Fruit fly (Drosophila melanogaster) whole organism, embryonic: Measurements from ENCODE around the gene CG42258.

Experiments used
- ATbp ChIP-seq: fragments of 200-800 bp; sonication (Bioruptor generic); optimal IDR thresholded peaks from 2 replicates; lab custom pipeline; 2017; ENCODE audit warnings: missing biosample characterization, mild to moderate bottlenecking, missing genetic modification characterization, missing genetic modification reagents
- Awh ChIP-seq: fragments of 200-800 bp; sonication (Bioruptor generic); IDR thresholded peaks from 2 replicates; pipeline ENCODE4, ENCODE4 v1.3.6; 2022; ENCODE audit warnings: missing biosample characterization, missing genetic modification characterization
- B-H1 ChIP-seq: fragments of 200-800 bp; sonication (Bioruptor generic); IDR thresholded peaks from 3 replicates; pipeline ENCODE4 v1.3.6; 2022; ENCODE audit warnings: missing biosample characterization, missing genetic modification characterization
- Blimp-1 ChIP-seq: fragments of 200-800 bp; sonication (Bioruptor generic); optimal IDR thresholded peaks from 3 replicates; lab custom pipeline; 2018; ENCODE audit warnings: missing biosample characterization, missing genetic modification characterization, mild to moderate bottlenecking, moderate library complexity, missing genetic modification reagents
- CG10565 ChIP-seq: fragments of 200-800 bp; sonication (Bioruptor generic); optimal IDR thresholded peaks from 3 replicates; lab custom pipeline; 2016; ENCODE audit warnings: missing biosample characterization, mild to moderate bottlenecking, missing genetic modification characterization
- CG10654 ChIP-seq: fragments of 200-800 bp; sonication (Bioruptor generic); optimal IDR thresholded peaks from 2 replicates; lab custom pipeline; 2016; ENCODE audit warnings: missing biosample characterization, missing genetic modification characterization
- CG10979 ChIP-seq: fragments of 200-800 bp; sonication (Bioruptor generic); optimal IDR thresholded peaks from 2 replicates; lab custom pipeline; 2018; ENCODE audit warnings: missing biosample characterization, mild to moderate bottlenecking, missing genetic modification characterization, moderate library complexity
- CG11398 ChIP-seq: fragments of 200-800 bp; sonication (Bioruptor generic); optimal IDR thresholded peaks from 2 replicates; lab custom pipeline; 2016; ENCODE audit warnings: missing biosample characterization, missing genetic modification characterization
- CG14860 ChIP-seq: fragments of 200-800 bp; sonication (Bioruptor generic); IDR thresholded peaks from 3 replicates; pipeline ENCODE4 v1.3.6; 2022; ENCODE audit warnings: missing biosample characterization, missing genetic modification characterization; ENCODE audit not compliant: partially characterized antibody
- CG17359 ChIP-seq: fragments of 200-800 bp; sonication (Bioruptor generic); optimal IDR thresholded peaks from 3 replicates; lab custom pipeline; 2018; ENCODE audit warnings: missing biosample characterization, mild to moderate bottlenecking, missing genetic modification characterization, moderate library complexity
- CG17568 ChIP-seq: fragments of 200-800 bp; sonication (Bioruptor generic); optimal IDR thresholded peaks from 2 replicates; lab custom pipeline; 2018; ENCODE audit warnings: missing biosample characterization, mild to moderate bottlenecking, missing genetic modification characterization, moderate library complexity
- CG18764 ChIP-seq: fragments of 200-800 bp; sonication (Bioruptor generic); optimal IDR thresholded peaks from 3 replicates; lab custom pipeline; 2016; ENCODE audit warnings: missing biosample characterization, missing genetic modification characterization
- CG2120 ChIP-seq: fragments of 200-800 bp; sonication (Bioruptor generic); optimal IDR thresholded peaks from 3 replicates; lab custom pipeline; 2016; ENCODE audit warnings: missing biosample characterization, missing genetic modification characterization
- CG2875 ChIP-seq: fragments of 200-800 bp; sonication (Bioruptor generic); optimal IDR thresholded peaks from 2 replicates; lab custom pipeline; 2017; ENCODE audit warnings: missing biosample characterization, mild to moderate bottlenecking, missing genetic modification characterization, missing genetic modification reagents
- CG30403 ChIP-seq: fragments of 200-800 bp; sonication (Bioruptor generic); optimal IDR thresholded peaks from 3 replicates; lab custom pipeline; 2016; ENCODE audit warnings: missing biosample characterization, missing genetic modification characterization
- CG32532 ChIP-seq: fragments of 200-800 bp; sonication (Bioruptor generic); IDR thresholded peaks from 2 replicates; pipeline ENCODE4 v1.3.6; 2022; ENCODE audit warnings: missing biosample characterization, missing genetic modification characterization
- CG3726 ChIP-seq: fragments of 200-800 bp; sonication (Bioruptor generic); IDR thresholded peaks from 3 replicates; pipeline ENCODE4, ENCODE4 v1.3.6; 2022; ENCODE audit warnings: missing biosample characterization, missing genetic modification characterization
- CG4820 ChIP-seq: fragments of 200-800 bp; sonication (Bioruptor generic); optimal IDR thresholded peaks from 3 replicates; lab custom pipeline; 2016; ENCODE audit warnings: missing biosample characterization, missing genetic modification characterization
- CG6791 ChIP-seq: fragments of 200-800 bp; sonication (Bioruptor generic); IDR thresholded peaks from 3 replicates; pipeline ENCODE4 v1.3.6; 2022; ENCODE audit warnings: missing biosample characterization, missing genetic modification characterization; ENCODE audit not compliant: partially characterized antibody
- CG9932 ChIP-seq: fragments of 200-800 bp; sonication (Bioruptor generic); IDR thresholded peaks from 2 replicates; pipeline ENCODE4 v1.3.6; 2022; ENCODE audit warnings: missing biosample characterization, missing genetic modification characterization
- CHES-1-like ChIP-seq: fragments of 200-800 bp; sonication (Bioruptor generic); optimal IDR thresholded peaks from 2 replicates; lab custom pipeline; 2016; ENCODE audit warnings: missing biosample characterization, missing genetic modification characterization
- Dbx ChIP-seq: fragments of 200-800 bp; sonication (Bioruptor generic); IDR thresholded peaks from 3 replicates; pipeline ENCODE4 v1.3.6; 2022; ENCODE audit warnings: missing biosample characterization, missing genetic modification characterization
- HLH54F ChIP-seq: fragments of 200-800 bp; sonication (Bioruptor generic); optimal IDR thresholded peaks from 3 replicates; lab custom pipeline; 2016; ENCODE audit warnings: missing biosample characterization, missing genetic modification characterization
- Hr78 ChIP-seq, 2 experiments: fragments of 200-800 bp in 1 of 2; fragments of >200 bp in 1 of 2; sonication (Bioruptor generic) in 1 of 2; optimal IDR thresholded peaks; 2 replicates each; lab custom pipeline; 2017 to 2019; ENCODE audit warnings: missing biosample characterization in 2 of 2, missing genetic modification characterization in 2 of 2, mild to moderate bottlenecking in 1 of 2, moderate library complexity in 1 of 2
- Max ChIP-seq: fragments of 200-800 bp; sonication (Bioruptor generic); optimal IDR thresholded peaks from 2 replicates; lab custom pipeline; 2016; ENCODE audit warnings: missing biosample characterization, mild to moderate bottlenecking, missing genetic modification characterization
- Sox102F ChIP-seq: fragments of 200-800 bp; sonication (Bioruptor generic); optimal IDR thresholded peaks from 2 replicates; lab custom pipeline; 2018; ENCODE audit warnings: missing biosample characterization, mild to moderate bottlenecking, missing genetic modification characterization, moderate library complexity
- Ssrp ChIP-seq: fragments of 200-800 bp; sonication (Bioruptor generic); optimal IDR thresholded peaks from 2 replicates; lab custom pipeline; 2018; ENCODE audit warnings: missing biosample characterization, mild to moderate bottlenecking, missing genetic modification characterization, moderate library complexity
- Taf1 ChIP-seq: fragments of 200-800 bp; sonication (Bioruptor generic); IDR thresholded peaks from 2 replicates; pipeline ENCODE4 v1.3.6; 2022; ENCODE audit warnings: missing biosample characterization, missing genetic modification characterization
- Xrp1 ChIP-seq: fragments of 200-800 bp; sonication (Bioruptor generic); IDR thresholded peaks from 2 replicates; pipeline ENCODE4 v1.3.6; 2022; ENCODE audit warnings: missing biosample characterization, missing genetic modification characterization
- bbx ChIP-seq: fragments of 200-800 bp; sonication (Bioruptor generic); IDR thresholded peaks from 2 replicates; pipeline ENCODE4 v1.3.6; 2022; ENCODE audit warnings: missing biosample characterization, missing genetic modification characterization; ENCODE audit not compliant: partially characterized antibody
- br ChIP-seq: fragments of >200 bp; optimal IDR thresholded peaks from 2 replicates; lab custom pipeline; 2017
- crp ChIP-seq, 2 experiments: fragments of 200-800 bp; sonication (Bioruptor generic); optimal IDR thresholded peaks; 2 replicates in 1 of 2; 3 replicates in 1 of 2; lab custom pipeline; 2017; ENCODE audit warnings: missing biosample characterization in 2 of 2, missing genetic modification characterization in 2 of 2, mild to moderate bottlenecking in 1 of 2, moderate library complexity in 1 of 2
- dmrt99B ChIP-seq: fragments of 200-800 bp; sonication (Bioruptor generic); optimal IDR thresholded peaks from 2 replicates; lab custom pipeline; 2018; ENCODE audit warnings: missing biosample characterization, mild to moderate bottlenecking, missing genetic modification characterization, moderate library complexity
- ems ChIP-seq: fragments of 200-800 bp; sonication (Bioruptor generic); optimal IDR thresholded peaks from 3 replicates; lab custom pipeline; 2016; ENCODE audit warnings: missing biosample characterization, missing genetic modification characterization
- lov ChIP-seq, 2 experiments: fragments of 200-800 bp in 1 of 2; fragments of >200 bp in 1 of 2; sonication (Bioruptor generic) in 1 of 2; IDR thresholded peaks in 1 of 2; optimal IDR thresholded peaks in 1 of 2; 2 replicates in 1 of 2; 3 replicates in 1 of 2; pipeline versions ENCODE4 v1.3.6 to Lab custom; 2017 to 2022; ENCODE audit warnings: missing biosample characterization in 1 of 2, missing genetic modification characterization in 1 of 2
- mirr ChIP-seq: fragments of 200-800 bp; sonication (Bioruptor generic); optimal IDR thresholded peaks from 3 replicates; lab custom pipeline; 2018; ENCODE audit warnings: missing biosample characterization, mild to moderate bottlenecking, missing genetic modification characterization
- nerfin-1 ChIP-seq: fragments of 200-800 bp; sonication (Bioruptor generic); optimal IDR thresholded peaks from 3 replicates; lab custom pipeline; 2019; ENCODE audit warnings: missing biosample characterization, mild to moderate bottlenecking, missing genetic modification characterization, moderate library complexity
- nerfin-2 ChIP-seq: fragments of 200-800 bp; sonication (Bioruptor generic); IDR thresholded peaks from 2 replicates; pipeline ENCODE4 v1.3.6; 2022; ENCODE audit warnings: missing biosample characterization, missing genetic modification characterization; ENCODE audit not compliant: partially characterized antibody
- odd ChIP-seq: fragments of 200-800 bp; sonication (Bioruptor generic); optimal IDR thresholded peaks from 2 replicates; lab custom pipeline; 2017; ENCODE audit warnings: missing biosample characterization, mild to moderate bottlenecking, missing genetic modification characterization
- phol ChIP-seq: fragments of 200-800 bp; sonication (Bioruptor generic); optimal IDR thresholded peaks from 3 replicates; lab custom pipeline; 2018; ENCODE audit warnings: missing biosample characterization, mild to moderate bottlenecking, missing genetic modification characterization, moderate library complexity
- salm ChIP-seq: fragments of 200-800 bp; sonication (Bioruptor generic); optimal IDR thresholded peaks from 2 replicates; lab custom pipeline; 2018; ENCODE audit warnings: missing biosample characterization, mild to moderate bottlenecking, missing genetic modification characterization
- schlank ChIP-seq: fragments of 200-800 bp; sonication (Bioruptor generic); optimal IDR thresholded peaks from 2 replicates; lab custom pipeline; 2018; ENCODE audit warnings: missing biosample characterization, mild to moderate bottlenecking, missing genetic modification characterization
- seq ChIP-seq: fragments of 200-800 bp; sonication (Bioruptor generic); IDR thresholded peaks from 2 replicates; pipeline ENCODE4 v1.3.6; 2022; ENCODE audit warnings: missing biosample characterization, missing genetic modification characterization
- sisA ChIP-seq: fragments of 200-800 bp; sonication (Bioruptor generic); IDR thresholded peaks from 2 replicates; pipeline ENCODE4 v1.3.6; 2022; ENCODE audit warnings: missing biosample characterization, missing genetic modification characterization
- slbo ChIP-seq: fragments of 200-800 bp; sonication (Bioruptor generic); IDR thresholded peaks from 2 replicates; pipeline ENCODE4 v1.3.6; 2022; ENCODE audit warnings: missing biosample characterization, missing genetic modification characterization
- slp2 ChIP-seq: fragments of 200-800 bp; sonication (Bioruptor generic); optimal IDR thresholded peaks from 2 replicates; lab custom pipeline; 2016; ENCODE audit warnings: missing biosample characterization, missing genetic modification characterization
- unc-4 ChIP-seq: fragments of 200-800 bp; sonication (Bioruptor generic); IDR thresholded peaks from 2 replicates; pipeline ENCODE4 v1.3.6; 2022; ENCODE audit warnings: missing biosample characterization, missing genetic modification characterization; ENCODE audit not compliant: partially characterized antibody
- unpg ChIP-seq: fragments of 200-800 bp; sonication (Bioruptor generic); optimal IDR thresholded peaks from 3 replicates; lab custom pipeline; 2018; ENCODE audit warnings: missing biosample characterization, mild to moderate bottlenecking, missing genetic modification characterization, moderate library complexity
- zfh1 ChIP-seq: fragments of 200-800 bp; sonication (Bioruptor generic); IDR thresholded peaks from 3 replicates; pipeline ENCODE4 v1.3.6; 2022; ENCODE audit warnings: missing biosample characterization, missing genetic modification characterization

The CG42258 gene

dm6 chrX:12454358-12454757 lies 9.0 kb upstream of the CG42258 start, which contains the start of gene CG15927 (continued):
- no peak for TF ChIP-seq CG14860 (GFP tag; lab: Robert Waterston, UW)
- TF ChIP-seq unpg, result peak; percentile 68
- no peak for TF ChIP-seq nerfin-2 (GFP tag; lab: Robert Waterston, UW)
- no peak for TF ChIP-seq CG11398 (GFP tag; lab: Kevin White, UChicago)
- no peak for TF ChIP-seq mirr (GFP tag; lab: Kevin White, UChicago)
- no peak for TF ChIP-seq unc-4 (GFP tag; lab: Robert Waterston, UW)
- no peak for TF ChIP-seq CG3726 (GFP tag; lab: Robert Waterston, UW)
- TF ChIP-seq CG9932 (GFP tag; lab: Robert Waterston, UW), result 0 out of 2 replicates have a peak, but pooled peaks have one; percentile 28
- peak; percentile 72 for TF ChIP-seq zfh1
- TF ChIP-seq slbo (GFP tag; lab: Robert Waterston, UW), result peak; percentile 51
- peak; percentile 72 for TF ChIP-seq CG10979 (tag; lab: Kevin White, UChicago)
- TF ChIP-seq Sox102F (GFP tag; lab: Kevin White, UChicago), result peak; percentile 83
- peak in 1 of 2 experiments; percentile 19 for TF ChIP-seq Hr78 (GFP tag; optimal IDR thresholded peaks at IDR 0.05; lab: Kevin White, UChicago)
- no peak for TF ChIP-seq lov (optimal IDR thresholded peaks at IDR 0.05; lab: Kevin White, UChicago)
- 0 out of 3 replicates have a peak, but pooled peaks have one; percentile 17 for TF ChIP-seq lov (GFP tag; IDR thresholded peaks at IDR 0.05; lab: Robert Waterston, UW)
- TF ChIP-seq nerfin-1 (tag; lab: Kevin White, UChicago), result peak; percentile 17
- peak; percentile 8 for TF ChIP-seq salm (tag; lab: Kevin White, UChicago)
- peak; percentile 81 for TF ChIP-seq CG17359 (tag; lab: Kevin White, UChicago)
- no peak for TF ChIP-seq CHES-1-like (GFP tag; lab: Kevin White, UChicago)
- TF ChIP-seq seq, result peak; percentile 36
- peak; percentile 80 for TF ChIP-seq dmrt99B (tag; lab: Kevin White, UChicago)
- peak; percentile 69 for TF ChIP-seq phol
- TF ChIP-seq CG6791 (GFP tag; lab: Robert Waterston, UW), result no peak
- peak; percentile 61 for TF ChIP-seq Ssrp (tag; lab: Kevin White, UChicago)
- TF ChIP-seq CG10565, result no peak
- TF ChIP-seq CG18764 (GFP tag; lab: Kevin White, UChicago), result peak; percentile 2
- peak; percentile 71; the same call in 1 of the 2 replicates for TF ChIP-seq Xrp1 (GFP tag; lab: Robert Waterston, UW)
- TF ChIP-seq CG32532 (GFP tag; lab: Robert Waterston, UW), result no peak
- TF ChIP-seq slp2 (GFP tag; lab: Kevin White, UChicago), result peak; percentile 41
- peak; percentile 73 for TF ChIP-seq Blimp-1
- no peak for TF ChIP-seq HLH54F (GFP tag; lab: Kevin White, UChicago)
- TF ChIP-seq bbx (GFP tag; lab: Robert Waterston, UW), result no peak
- no peak for TF ChIP-seq schlank (tag; lab: Kevin White, UChicago)
- peak; percentile 4 for TF ChIP-seq Max
- peak; percentile 81 for TF ChIP-seq sisA (GFP tag; lab: Robert Waterston, UW)
- TF ChIP-seq ATbp (GFP tag; lab: Kevin White, UChicago), result peak; percentile 76
- TF ChIP-seq CG17568 (GFP tag; lab: Kevin White, UChicago), result peak; percentile 22
- TF ChIP-seq ems (GFP tag; lab: Kevin White, UChicago), result peak; percentile 24
- peak; percentile 49 for TF ChIP-seq CG2875 (GFP tag; lab: Kevin White, UChicago)
- no peak for TF ChIP-seq B-H1
- TF ChIP-seq br (lab: Kevin White, UChicago), result no peak
- no peak for TF ChIP-seq Taf1
- TF ChIP-seq CG10654, result no peak
- 0 out of 3 replicates have a peak, but pooled peaks have one; percentile 35 for TF ChIP-seq Dbx (GFP tag; lab: Robert Waterston, UW)
- no peak for TF ChIP-seq Awh
- peak; percentile 43 for TF ChIP-seq CG30403
- no peak for TF ChIP-seq crp (GFP tag; optimal IDR thresholded peaks at IDR 0.05; lab: Kevin White, UChicago)
- no peak for TF ChIP-seq odd (GFP tag; lab: Kevin White, UChicago)
- TF ChIP-seq CG4820, result peak; percentile 49
- peak; percentile 6 for TF ChIP-seq CG2120 (GFP tag; lab: Kevin White, UChicago)
